Worm (Caenorhabditis elegans) whole organism, early embryonic: ENCODE data around the gene srd-7.

ENCODE experiments used
- B0310.2 ChIP-seq: sonication (generic microtip); optimal IDR thresholded peaks from 2 replicates; lab custom pipeline; 2016; ENCODE audit warnings: mild to moderate bottlenecking, missing genetic modification characterization, missing compliant biosample characterization
- F13C5.2 ChIP-seq: sonication (generic microtip); optimal IDR thresholded peaks from 2 replicates; lab custom pipeline; 2017; ENCODE audit warnings: mild to moderate bottlenecking, missing genetic modification characterization, inconsistent platforms, missing compliant biosample characterization
- aly-1 ChIP-seq: sonication (generic microtip); optimal IDR thresholded peaks from 2 replicates; lab custom pipeline; 2016; ENCODE audit warnings: missing genetic modification characterization, missing compliant biosample characterization
- ama-1 ChIP-seq: fragments of 150-350 bp; optimal IDR thresholded peaks from 2 replicates; lab custom pipeline; 2014
- ceh-13 ChIP-seq: fragments of 200-800 bp; sonication (Bioruptor generic); optimal IDR thresholded peaks from 2 replicates; lab custom pipeline; 2018; ENCODE audit warnings: mild to moderate bottlenecking, missing genetic modification characterization, missing compliant biosample characterization
- ceh-36 ChIP-seq: sonication (generic microtip); optimal IDR thresholded peaks from 2 replicates; lab custom pipeline; 2016; ENCODE audit warnings: missing genetic modification characterization, inconsistent platforms, missing compliant biosample characterization
- ets-7 ChIP-seq: sonication (generic microtip); optimal IDR thresholded peaks from 2 replicates; lab custom pipeline; 2016; ENCODE audit warnings: missing genotype, missing genetic modification characterization, missing compliant biosample characterization
- flt-1 ChIP-seq: fragments of 200-800 bp; sonication (Bioruptor generic); IDR thresholded peaks from 2 replicates; pipeline ENCODE4 v1.3.6; 2022; ENCODE audit warnings: missing genetic modification characterization, missing compliant biosample characterization
- hmbx-1 ChIP-seq: sonication (generic microtip); optimal IDR thresholded peaks from 2 replicates; lab custom pipeline; 2016; ENCODE audit warnings: mild to moderate bottlenecking, missing genetic modification characterization, missing compliant biosample characterization
- hmg-4 ChIP-seq: fragments of 200-800 bp; sonication (Bioruptor generic); optimal IDR thresholded peaks from 2 replicates; lab custom pipeline; 2018; ENCODE audit warnings: mild to moderate bottlenecking, missing genetic modification characterization, missing compliant biosample characterization
- hnd-1 ChIP-seq: sonication (generic microtip); optimal IDR thresholded peaks from 2 replicates; lab custom pipeline; 2016; ENCODE audit warnings: missing genetic modification characterization, missing compliant biosample characterization
- pes-1 ChIP-seq: fragments of 200-800 bp; sonication (Bioruptor generic); IDR thresholded peaks from 2 replicates; pipeline ENCODE4 v1.3.6; 2022; ENCODE audit warnings: missing genetic modification reagents, missing genetic modification characterization, missing compliant biosample characterization
- scrt-1 ChIP-seq: fragments of 200-800 bp; sonication (Bioruptor generic); IDR thresholded peaks from 2 replicates; pipeline ENCODE4 v1.3.6; 2022; ENCODE audit warnings: missing genetic modification characterization, missing compliant biosample characterization
- sea-1 ChIP-seq: fragments of 200-800 bp; sonication (Bioruptor generic); conservative IDR thresholded peaks from 2 replicates; pipeline ENCODE4 v1.3.6; 2022; ENCODE audit warnings: missing genetic modification characterization, missing compliant biosample characterization
- tbx-11 ChIP-seq: fragments of 200-800 bp; sonication (Bioruptor generic); IDR thresholded peaks from 2 replicates; pipeline ENCODE4 v1.3.6; 2022; ENCODE audit warnings: missing genetic modification characterization, missing compliant biosample characterization
- tbx-37 ChIP-seq: fragments of 200-800 bp; sonication (Bioruptor generic); conservative IDR thresholded peaks from 2 replicates; pipeline ENCODE4 v1.3.6; 2022; ENCODE audit warnings: missing genetic modification reagents, missing genetic modification characterization, missing compliant biosample characterization
- tra-4 ChIP-seq: sonication (generic microtip); optimal IDR thresholded peaks from 2 replicates; lab custom pipeline; 2017; ENCODE audit warnings: missing genetic modification characterization, missing compliant biosample characterization

srd-7 gene

DNA sequence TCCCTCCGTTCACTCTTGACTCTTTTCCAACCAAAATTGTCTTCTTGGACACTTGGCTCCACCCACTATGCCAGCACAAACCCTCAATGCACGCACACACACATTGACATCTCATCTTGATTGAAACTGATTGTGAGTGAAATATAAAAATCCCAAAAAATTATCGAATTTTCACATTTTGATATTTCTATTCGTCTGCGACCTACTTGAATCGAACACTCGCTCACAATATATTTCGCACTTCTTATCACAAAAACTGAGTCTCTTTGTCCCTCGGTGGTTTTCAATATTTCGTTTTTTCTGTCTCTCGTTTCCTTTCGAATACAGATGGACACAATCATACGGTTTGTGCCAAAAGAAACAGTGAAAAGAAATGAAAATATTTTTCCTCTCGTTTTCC is 33.5 kb upstream of the srd-7 start:
- TF ChIP-seq hmbx-1 (tag; lab: Kevin White, UChicago) (no peak), aly-1 (no peak), hnd-1 (no peak), ceh-36 (no peak), scrt-1 (GFP tag; lab: Robert Waterston, UW) (no peak), B0310.2 (tag; lab: Kevin White, UChicago) (no peak), ama-1 (lab: Kevin White, UChicago) (no peak), ceh-13 (no peak), pes-1 (GFP tag; lab: Robert Waterston, UW) (no peak), F13C5.2 (no peak), sea-1 (no peak), hmg-4 (GFP tag; lab: Kevin White, UChicago) (no peak), tra-4 (tag; lab: Kevin White, UChicago) (no peak), flt-1 (GFP tag; lab: Robert Waterston, UW) (no peak), tbx-11 (GFP tag; lab: Robert Waterston, UW) (no peak)

ce11 chrIV:10819049-10819448 is 32.4 kb upstream of the srd-7 start:
- no peak for TF ChIP-seq aly-1
- TF ChIP-seq pes-1 (GFP tag; lab: Robert Waterston, UW) = no peak
- TF ChIP-seq sea-1 = no peak
- TF ChIP-seq ama-1 (lab: Kevin White, UChicago) = no peak
- TF ChIP-seq scrt-1 (GFP tag; lab: Robert Waterston, UW) = no peak
- TF ChIP-seq ceh-13 = no peak
- no peak for TF ChIP-seq tbx-37 (GFP tag; lab: Robert Waterston, UW)
- TF ChIP-seq tbx-11 (GFP tag; lab: Robert Waterston, UW) = no peak
- no peak for TF ChIP-seq hmbx-1 (tag; lab: Kevin White, UChicago)
- no peak for TF ChIP-seq ets-7 (tag; lab: Kevin White, UChicago)
- TF ChIP-seq hmg-4 (GFP tag; lab: Kevin White, UChicago) = no peak
- no peak for TF ChIP-seq F13C5.2
- no peak for TF ChIP-seq ceh-36
- TF ChIP-seq B0310.2 (tag; lab: Kevin White, UChicago) = no peak
- no peak for TF ChIP-seq hnd-1
- TF ChIP-seq flt-1 (GFP tag; lab: Robert Waterston, UW) = no peak
- no peak for TF ChIP-seq tra-4 (tag; lab: Kevin White, UChicago)

ce11 chrIV:10817030-10817429 is 30.4 kb upstream of the srd-7 start:
- TF ChIP-seq hmg-4 (GFP tag; lab: Kevin White, UChicago) = peak; percentile 94
- no peak for TF ChIP-seq hmbx-1 (tag; lab: Kevin White, UChicago)
- peak; percentile 44 for TF ChIP-seq F13C5.2
- peak; percentile 0 for TF ChIP-seq B0310.2 (tag; lab: Kevin White, UChicago)
- no peak for TF ChIP-seq sea-1
- TF ChIP-seq ets-7 (tag; lab: Kevin White, UChicago) = no peak
- TF ChIP-seq flt-1 (GFP tag; lab: Robert Waterston, UW) = no peak; the same call in 1 of the 2 replicates
- TF ChIP-seq pes-1 (GFP tag; lab: Robert Waterston, UW) = no peak
- peak; percentile 21 for TF ChIP-seq ceh-36
- no peak for TF ChIP-seq ceh-13
- TF ChIP-seq aly-1 = peak; percentile 68
- peak; percentile 8; the same call in 1 of the 2 replicates for TF ChIP-seq scrt-1 (GFP tag; lab: Robert Waterston, UW)
- TF ChIP-seq tra-4 (tag; lab: Kevin White, UChicago) = no peak
- no peak for TF ChIP-seq ama-1 (lab: Kevin White, UChicago)
- TF ChIP-seq tbx-37 (GFP tag; lab: Robert Waterston, UW) = no peak
- no peak for TF ChIP-seq hnd-1

DNA sequence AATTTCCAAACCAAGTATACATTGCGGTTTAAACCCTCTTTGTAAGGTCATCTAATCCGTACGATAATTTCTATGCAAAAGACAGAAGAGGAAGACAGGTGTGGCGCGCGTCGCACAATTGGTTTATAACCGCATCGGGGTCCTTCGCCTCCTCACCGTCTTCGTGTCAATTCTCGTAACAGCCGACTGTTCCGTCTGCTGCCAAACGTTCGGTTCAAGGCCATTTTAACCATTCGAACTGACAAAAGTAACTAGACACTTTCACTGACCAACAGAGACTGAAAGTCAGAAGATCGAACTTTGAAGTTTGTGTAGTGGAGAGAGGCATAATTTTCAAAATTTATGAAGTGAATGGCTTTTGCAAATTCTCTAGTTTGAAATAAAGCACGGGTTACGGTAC is 29.3 kb upstream of the srd-7 start:
- TF ChIP-seq pes-1 (GFP tag; lab: Robert Waterston, UW) (no peak), ceh-13 (no peak), hmg-4 (GFP tag; lab: Kevin White, UChicago) (no peak), ama-1 (lab: Kevin White, UChicago) (no peak), sea-1 (no peak), ceh-36 (no peak), B0310.2 (tag; lab: Kevin White, UChicago) (no peak), hmbx-1 (tag; lab: Kevin White, UChicago) (no peak), tra-4 (tag; lab: Kevin White, UChicago) (no peak), tbx-37 (GFP tag; lab: Robert Waterston, UW) (no peak), scrt-1 (GFP tag; lab: Robert Waterston, UW) (no peak), hnd-1 (no peak), tbx-11 (GFP tag; lab: Robert Waterston, UW) (no peak), aly-1 (no peak), F13C5.2 (no peak), ets-7 (tag; lab: Kevin White, UChicago) (no peak)

- TF ChIP-seq hmbx-1 (tag; lab: Kevin White, UChicago) (no peak), ama-1 (lab: Kevin White, UChicago) (no peak), tbx-11 (GFP tag; lab: Robert Waterston, UW) (no peak), ceh-13 (no peak), aly-1 (no peak), B0310.2 (tag; lab: Kevin White, UChicago) (no peak), tra-4 (tag; lab: Kevin White, UChicago) (no peak), F13C5.2 (no peak), pes-1 (GFP tag; lab: Robert Waterston, UW) (no peak), hmg-4 (GFP tag; lab: Kevin White, UChicago) (no peak), sea-1 (no peak), tbx-37 (GFP tag; lab: Robert Waterston, UW) (no peak)
These were observed 25.5 kb upstream of the srd-7 start, which contains the start of gene miz-1 for ce11 chrIV:10812099-10812498. TSS of gene miz-1 (plus strand) at chrIV:10812399.

DNA sequence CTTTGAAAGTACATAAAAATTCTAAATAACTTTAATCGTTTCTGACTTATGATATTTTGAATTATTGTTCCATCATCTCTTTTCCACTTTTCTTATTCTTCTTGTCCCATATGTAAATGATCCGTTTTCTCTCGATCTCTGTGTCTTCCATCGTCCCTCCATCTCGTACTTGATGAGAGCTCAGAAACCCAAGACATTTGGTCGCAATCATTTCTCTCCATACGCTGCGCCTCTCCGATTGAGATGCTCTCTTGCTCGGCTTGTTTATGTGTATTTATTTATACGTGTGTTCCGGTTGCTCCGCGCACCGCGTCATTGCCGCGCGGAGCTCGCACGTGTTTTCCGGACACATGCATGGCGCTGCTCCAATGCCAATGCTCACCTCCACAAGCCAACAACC is 24.8 kb upstream of the srd-7 start:
- no peak for TF ChIP-seq sea-1
- TF ChIP-seq hmg-4 (GFP tag; lab: Kevin White, UChicago) = no peak
- TF ChIP-seq flt-1 (GFP tag; lab: Robert Waterston, UW) = no peak
- no peak for TF ChIP-seq F13C5.2
- no peak for TF ChIP-seq pes-1 (GFP tag; lab: Robert Waterston, UW)
- no peak for TF ChIP-seq hnd-1
- TF ChIP-seq ceh-36 = no peak
- no peak for TF ChIP-seq ama-1 (lab: Kevin White, UChicago)
- no peak for TF ChIP-seq ceh-13
- TF ChIP-seq ets-7 (tag; lab: Kevin White, UChicago) = no peak
- TF ChIP-seq tbx-37 (GFP tag; lab: Robert Waterston, UW) = no peak
- no peak for TF ChIP-seq scrt-1 (GFP tag; lab: Robert Waterston, UW)
- TF ChIP-seq tbx-11 (GFP tag; lab: Robert Waterston, UW) = no peak
- TF ChIP-seq tra-4 (tag; lab: Kevin White, UChicago) = no peak
- no peak for TF ChIP-seq hmbx-1 (tag; lab: Kevin White, UChicago)
- no peak for TF ChIP-seq B0310.2 (tag; lab: Kevin White, UChicago)
- no peak for TF ChIP-seq aly-1

ce11 chrIV:10810820-10811219 is 24.2 kb upstream of the srd-7 start:
- no peak for TF ChIP-seq tbx-11 (GFP tag; lab: Robert Waterston, UW)
- TF ChIP-seq flt-1 (GFP tag; lab: Robert Waterston, UW) = no peak
- no peak for TF ChIP-seq hmg-4 (GFP tag; lab: Kevin White, UChicago)
- TF ChIP-seq F13C5.2 = no peak
- TF ChIP-seq ama-1 (lab: Kevin White, UChicago) = no peak
- TF ChIP-seq hmbx-1 (tag; lab: Kevin White, UChicago) = no peak
- no peak for TF ChIP-seq B0310.2 (tag; lab: Kevin White, UChicago)
- TF ChIP-seq tra-4 (tag; lab: Kevin White, UChicago) = no peak
- TF ChIP-seq hnd-1 = no peak
- no peak for TF ChIP-seq aly-1
- no peak for TF ChIP-seq ets-7 (tag; lab: Kevin White, UChicago)
- no peak for TF ChIP-seq scrt-1 (GFP tag; lab: Robert Waterston, UW)
- TF ChIP-seq pes-1 (GFP tag; lab: Robert Waterston, UW) = no peak
- TF ChIP-seq ceh-13 = no peak
- no peak for TF ChIP-seq sea-1
- TF ChIP-seq ceh-36 = no peak
